Worm (Caenorhabditis elegans): Measurements from ENCODE around the gene nspc-16.

ce11 chrX:14515028-14515427, 8.3 kb upstream of the nspc-16 start, which contains the start of gene gcsh-1:
- TF ChIP-seq nhr-90 (tag; optimal IDR thresholded peaks at IDR 0.05) (no peak), ama-1 (optimal IDR thresholded peaks at IDR 0.05) (no peak), ama-1 (GFP tag; optimal IDR thresholded peaks at IDR 0.05) (no peak)

All from whole organism, young adult.